Worm (Caenorhabditis elegans): ENCODE measurements around the gene tag-18.

- no peak for TF ChIP-seq T22C8.4 (GFP tag; IDR thresholded peaks at IDR 0.05)
- TF ChIP-seq flt-1 (GFP tag; IDR thresholded peaks at IDR 0.05): no peak
- TF ChIP-seq med-1 (GFP tag; optimal IDR thresholded peaks at IDR 0.05; ENCODE audit: insufficient read depth): no peak
- TF ChIP-seq tab-1 (GFP tag; IDR thresholded peaks at IDR 0.05): no peak
- no peak for TF ChIP-seq cog-1 (tag; optimal IDR thresholded peaks at IDR 0.05)
- no peak for TF ChIP-seq ref-1 (GFP tag; conservative IDR thresholded peaks at IDR 0.05)
Measured at ce11 chrX:3689802-3690201, 44.0 kb downstream of the tag-18 start.

Measured in whole organism, midembryonic.